Fruit fly (Drosophila melanogaster) S2 (cell line): ENCODE data around the gene vilya.

Experiments
- CG8478 ChIP-seq: fragments of >200 bp; optimal IDR thresholded peaks from 2 replicates; lab custom pipeline; 2018
- CTCF ChIP-seq, 2 experiments: fragments of >200 bp; optimal IDR thresholded peaks; 2 replicates each; lab custom pipeline; 2018

DNA sequence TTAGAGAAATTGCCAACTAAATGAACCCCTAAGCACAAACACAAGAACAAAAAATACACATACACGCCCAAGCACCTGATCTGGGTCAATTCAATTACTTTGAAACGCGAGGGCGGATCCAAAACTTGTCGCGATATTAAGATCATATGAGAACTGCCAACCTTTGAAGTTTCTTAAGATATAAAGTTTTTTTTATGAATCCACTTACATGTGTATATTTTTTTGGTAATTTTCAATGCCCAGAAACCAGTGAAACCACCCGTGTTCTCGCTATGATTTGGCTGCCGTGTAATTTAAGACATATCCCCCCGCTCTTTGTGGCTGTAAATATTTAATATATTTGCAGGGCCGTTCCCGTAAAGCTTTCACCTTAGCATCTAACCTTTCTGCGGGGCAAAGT, 23.2 kb downstream of the vilya start:
- TF ChIP-seq CTCF (optimal IDR thresholded peaks at IDR 0.05; lab: Kevin White, UChicago) = no peak
- TF ChIP-seq CG8478 (lab: Kevin White, UChicago) = no peak
